Fruit fly (Drosophila melanogaster): ENCODE measurements around the gene CG32249.

CG32249 gene

dm6 chr3L:4469701-4470100, at the start of gene CG32249:
Gene CG32249, plus strand, starts transcription at chr3L:4470001.
- no peak for TF ChIP-seq EcR (GFP tag; optimal IDR thresholded peaks at IDR 0.05)
- TF ChIP-seq usp (GFP tag; optimal IDR thresholded peaks at IDR 0.05), result no peak
- TF ChIP-seq CG8478 (optimal IDR thresholded peaks at IDR 0.05), result no peak
- TF ChIP-seq psq (optimal IDR thresholded peaks at IDR 0.05), result no peak
- TF ChIP-seq Dll (optimal IDR thresholded peaks at IDR 0.05), result no peak
- TF ChIP-seq pan (optimal IDR thresholded peaks at IDR 0.05), result no peak

- TF ChIP-seq CG8478 (optimal IDR thresholded peaks at IDR 0.05) (no peak), usp (GFP tag; optimal IDR thresholded peaks at IDR 0.05) (no peak), psq (optimal IDR thresholded peaks at IDR 0.05) (no peak), EcR (GFP tag; optimal IDR thresholded peaks at IDR 0.05) (no peak), pan (optimal IDR thresholded peaks at IDR 0.05) (no peak), Dll (optimal IDR thresholded peaks at IDR 0.05) (no peak)
Measured at dm6 chr3L:4421362-4421761, 48.4 kb upstream of the CG32249 start, which contains the start of gene CG15020. Gene CG15020, plus strand, starts transcription at chr3L:4421662.

- TF ChIP-seq Dll (optimal IDR thresholded peaks at IDR 0.05), result no peak
- no peak for TF ChIP-seq EcR (GFP tag; optimal IDR thresholded peaks at IDR 0.05)
- no peak for TF ChIP-seq psq (optimal IDR thresholded peaks at IDR 0.05)
- no peak for TF ChIP-seq pan (optimal IDR thresholded peaks at IDR 0.05)
- TF ChIP-seq CG8478 (optimal IDR thresholded peaks at IDR 0.05), result no peak
- no peak for TF ChIP-seq usp (GFP tag; optimal IDR thresholded peaks at IDR 0.05)
Measured at dm6 chr3L:4426581-4426980, 43.2 kb upstream of the CG32249 start.

- TF ChIP-seq pan (optimal IDR thresholded peaks at IDR 0.05), result no peak
- no peak for TF ChIP-seq CG8478 (optimal IDR thresholded peaks at IDR 0.05)
Measured at dm6 chr3L:4428918-4429546, 40.8 kb upstream of the CG32249 start, which contains the start of gene nAChRbeta1. Gene nAChRbeta1, plus strand, starts transcription at chr3L:4429349.

- TF ChIP-seq CG8478 (optimal IDR thresholded peaks at IDR 0.05) (no peak), EcR (GFP tag; optimal IDR thresholded peaks at IDR 0.05) (no peak), psq (optimal IDR thresholded peaks at IDR 0.05) (no peak), pan (optimal IDR thresholded peaks at IDR 0.05) (no peak), Dll (optimal IDR thresholded peaks at IDR 0.05) (no peak), usp (GFP tag; optimal IDR thresholded peaks at IDR 0.05) (no peak)
Measured at dm6 chr3L:4430331-4430730, 39.5 kb upstream of the CG32249 start.

dm6 chr3L:4431111-4431730, 38.6 kb upstream of the CG32249 start:
- TF ChIP-seq CG8478 (optimal IDR thresholded peaks at IDR 0.05), result no peak
- TF ChIP-seq pan (optimal IDR thresholded peaks at IDR 0.05), result no peak
- no peak for TF ChIP-seq usp (GFP tag; optimal IDR thresholded peaks at IDR 0.05)
- TF ChIP-seq psq (optimal IDR thresholded peaks at IDR 0.05), result no peak
- TF ChIP-seq Dll (optimal IDR thresholded peaks at IDR 0.05), result no peak
- no peak for TF ChIP-seq EcR (GFP tag; optimal IDR thresholded peaks at IDR 0.05)

dm6 chr3L:4436421-4436820, 33.4 kb upstream of the CG32249 start, which contains the start of gene CG15021:
Gene CG15021, plus strand, starts transcription at chr3L:4436721.
- TF ChIP-seq pan (optimal IDR thresholded peaks at IDR 0.05), result no peak
- no peak for TF ChIP-seq CG8478 (optimal IDR thresholded peaks at IDR 0.05)

dm6 chr3L:4440153-4440552, 29.6 kb upstream of the CG32249 start:
- TF ChIP-seq EcR (GFP tag; optimal IDR thresholded peaks at IDR 0.05), result no peak
- no peak for TF ChIP-seq CG8478 (optimal IDR thresholded peaks at IDR 0.05)
- no peak for TF ChIP-seq pan (optimal IDR thresholded peaks at IDR 0.05)
- no peak for TF ChIP-seq psq (optimal IDR thresholded peaks at IDR 0.05)
- no peak for TF ChIP-seq Dll (optimal IDR thresholded peaks at IDR 0.05)
- TF ChIP-seq usp (GFP tag; optimal IDR thresholded peaks at IDR 0.05), result no peak

- TF ChIP-seq Dll (optimal IDR thresholded peaks at IDR 0.05) (no peak), usp (GFP tag; optimal IDR thresholded peaks at IDR 0.05) (no peak), EcR (GFP tag; optimal IDR thresholded peaks at IDR 0.05) (no peak), CG8478 (optimal IDR thresholded peaks at IDR 0.05) (no peak), pan (optimal IDR thresholded peaks at IDR 0.05) (no peak), psq (optimal IDR thresholded peaks at IDR 0.05) (no peak)
Measured at dm6 chr3L:4442168-4442567, 27.6 kb upstream of the CG32249 start.

dm6 chr3L:4445824-4446223, 24.0 kb upstream of the CG32249 start:
- TF ChIP-seq usp (GFP tag; optimal IDR thresholded peaks at IDR 0.05) (no peak), EcR (GFP tag; optimal IDR thresholded peaks at IDR 0.05) (no peak), psq (optimal IDR thresholded peaks at IDR 0.05) (no peak), pan (optimal IDR thresholded peaks at IDR 0.05) (no peak), Dll (optimal IDR thresholded peaks at IDR 0.05) (no peak), CG8478 (optimal IDR thresholded peaks at IDR 0.05) (no peak)

- TF ChIP-seq Dll (optimal IDR thresholded peaks at IDR 0.05) (no peak), pan (optimal IDR thresholded peaks at IDR 0.05) (no peak), CG8478 (optimal IDR thresholded peaks at IDR 0.05) (no peak), psq (optimal IDR thresholded peaks at IDR 0.05) (no peak), EcR (GFP tag; optimal IDR thresholded peaks at IDR 0.05) (no peak), usp (GFP tag; optimal IDR thresholded peaks at IDR 0.05) (no peak)
Measured at dm6 chr3L:4446273-4446672, 23.5 kb upstream of the CG32249 start, which contains the start of gene CG12607. Gene CG12607, plus strand, starts transcription at chr3L:4446573.

- TF ChIP-seq pan (optimal IDR thresholded peaks at IDR 0.05) (no peak), usp (GFP tag; optimal IDR thresholded peaks at IDR 0.05) (no peak), psq (optimal IDR thresholded peaks at IDR 0.05) (no peak), CG8478 (optimal IDR thresholded peaks at IDR 0.05) (no peak), Dll (optimal IDR thresholded peaks at IDR 0.05) (no peak), EcR (GFP tag; optimal IDR thresholded peaks at IDR 0.05) (no peak)
Measured at dm6 chr3L:4447229-4447628, 22.6 kb upstream of the CG32249 start.
